Worm (Caenorhabditis elegans): ENCODE data around the gene his-60.

his-60 gene

ce11 chrIV:7487554-7488456 is at the start of gene his-60, which contains the start of gene his-59 (continued):
- TF ChIP-seq ama-1 (optimal IDR thresholded peaks at IDR 0.05) (no peak), ama-1 (GFP tag; optimal IDR thresholded peaks at IDR 0.05) (peak in 1 of 2 experiments; percentile 83), madf-6 (GFP tag; IDR thresholded peaks at IDR 0.05) (peak; percentile 72), B0019.2 (GFP tag; conservative IDR thresholded peaks at IDR 0.05) (no peak), rcor-1 (GFP tag; IDR thresholded peaks at IDR 0.05) (no peak; the same call in 1 of the 2 replicates), mel-28 (tag; optimal IDR thresholded peaks at IDR 0.05; ENCODE audit: borderline replicate concordance) (no peak), nhr-90 (tag; optimal IDR thresholded peaks at IDR 0.05) (peak; percentile 51), let-526 (GFP tag; IDR thresholded peaks at IDR 0.05) (no peak), egrh-3 (GFP tag; IDR thresholded peaks at IDR 0.05) (peak; percentile 51), gei-17 (GFP tag; optimal IDR thresholded peaks at IDR 0.05) (no peak), rec-8 (tag; optimal IDR thresholded peaks at IDR 0.05) (peak in 1 of 2 experiments; percentile 77), Y56A3A.18 (GFP tag; IDR thresholded peaks at IDR 0.05) (no peak), Y67H2A.10 (GFP tag; conservative IDR thresholded peaks at IDR 0.05) (no peak), F49E8.2 (tag; optimal IDR thresholded peaks at IDR 0.05; ENCODE audit: insufficient read depth) (peak; percentile 91), egl-44 (GFP tag; IDR thresholded peaks at IDR 0.05) (peak; percentile 88), F22D6.2 (tag; optimal IDR thresholded peaks at IDR 0.05) (no peak), F23B12.7 (tag; optimal IDR thresholded peaks at IDR 0.05; ENCODE audit: insufficient read depth) (no peak), nfya-2 (GFP tag; IDR thresholded peaks at IDR 0.05) (no peak), cebp-2 (GFP tag; IDR thresholded peaks at IDR 0.05) (0 out of 2 replicates have a peak, but pooled peaks have one; percentile 58), ztf-25 (GFP tag; IDR thresholded peaks at IDR 0.05) (peak; percentile 28; the same call in 1 of the 2 replicates), ceh-79 (tag; optimal IDR thresholded peaks at IDR 0.05) (no peak), lin-26 (GFP tag; IDR thresholded peaks at IDR 0.05) (peak; percentile 95), ZK185.1 (tag; optimal IDR thresholded peaks at IDR 0.05; ENCODE audit: poor library complexity, severe bottlenecking) (no peak), K12H6.12 (tag; optimal IDR thresholded peaks at IDR 0.05) (no peak), snpc-3.4 (tag; optimal IDR thresholded peaks at IDR 0.05) (peak; percentile 51), aptf-2 (GFP tag; conservative IDR thresholded peaks at IDR 0.05) (0 out of 2 replicates have a peak, but pooled peaks have one; percentile 12), die-1 (tag; optimal IDR thresholded peaks at IDR 0.05) (peak; percentile 43), ztf-18 (tag; optimal IDR thresholded peaks at IDR 0.05) (peak; percentile 35), unc-130 (GFP tag; optimal IDR thresholded peaks at IDR 0.05) (peak; percentile 7), madf-8 (GFP tag; conservative IDR thresholded peaks at IDR 0.05) (no peak; the same call in 1 of the 2 replicates), atf-7 (tag; optimal IDR thresholded peaks at IDR 0.05) (no peak), F39B2.1 (GFP tag; IDR thresholded peaks at IDR 0.05) (peak; percentile 99), fkh-3 (tag; optimal IDR thresholded peaks at IDR 0.05) (no peak), hrde-1 (tag; optimal IDR thresholded peaks at IDR 0.05; ENCODE audit: borderline replicate concordance) (peak; percentile 97), attf-5 (GFP tag; optimal IDR thresholded peaks at IDR 0.05) (peak; percentile 9), snpc-4 (GFP tag; optimal IDR thresholded peaks at IDR 0.05) (peak; percentile 35), snpc-4 (tag; optimal IDR thresholded peaks at IDR 0.05) (peak; percentile 4 to 64 (median 48)), T26A5.8 (tag; optimal IDR thresholded peaks at IDR 0.05) (no peak), rpc-1 (optimal IDR thresholded peaks at IDR 0.05) (no peak), rpc-1 (tag; optimal IDR thresholded peaks at IDR 0.05) (no peak), lsl-1 (GFP tag; optimal IDR thresholded peaks at IDR 0.05) (peak; percentile 59), pbrm-1 (GFP tag; IDR thresholded peaks at IDR 0.05) (peak; percentile 69; the same call in 1 of the 2 replicates), lag-1 (GFP tag; IDR thresholded peaks at IDR 0.05) (no peak), madf-3 (GFP tag; IDR thresholded peaks at IDR 0.05) (peak; percentile 62; the same call in 1 of the 2 replicates), lsy-27 (tag; optimal IDR thresholded peaks at IDR 0.05; ENCODE audit: borderline replicate concordance, insufficient read depth) (no peak), unc-62 (GFP tag; optimal IDR thresholded peaks at IDR 0.05) (no peak)
